Worm (Caenorhabditis elegans): ENCODE data around the gene nphp-2.

nphp-2 gene

DNA sequence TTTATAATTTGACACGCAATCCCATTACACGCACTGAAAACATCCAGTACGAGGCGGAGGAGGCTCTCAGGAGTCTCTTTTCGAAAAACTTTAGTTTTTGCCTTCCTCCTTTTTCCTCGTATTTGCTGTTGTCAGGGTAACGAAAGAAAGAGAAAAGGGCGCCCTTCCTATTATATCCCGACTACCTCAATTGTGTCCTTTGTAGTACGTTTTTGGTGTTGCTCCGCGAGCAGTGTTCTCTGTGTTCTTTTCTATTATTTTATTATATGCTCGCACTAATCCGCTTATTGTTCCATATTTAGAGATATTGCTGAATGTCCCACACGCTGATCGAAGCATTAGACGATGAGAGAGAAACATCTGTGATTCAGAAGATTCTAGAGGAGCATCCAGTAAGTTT is at the start of gene nphp-2:
nphp-2 (plus strand) TSS at position 301 of the 400 bp plus-strand sequence.
- TF ChIP-seq W03F9.2 (tag; optimal IDR thresholded peaks at IDR 0.05) = no peak

DNA sequence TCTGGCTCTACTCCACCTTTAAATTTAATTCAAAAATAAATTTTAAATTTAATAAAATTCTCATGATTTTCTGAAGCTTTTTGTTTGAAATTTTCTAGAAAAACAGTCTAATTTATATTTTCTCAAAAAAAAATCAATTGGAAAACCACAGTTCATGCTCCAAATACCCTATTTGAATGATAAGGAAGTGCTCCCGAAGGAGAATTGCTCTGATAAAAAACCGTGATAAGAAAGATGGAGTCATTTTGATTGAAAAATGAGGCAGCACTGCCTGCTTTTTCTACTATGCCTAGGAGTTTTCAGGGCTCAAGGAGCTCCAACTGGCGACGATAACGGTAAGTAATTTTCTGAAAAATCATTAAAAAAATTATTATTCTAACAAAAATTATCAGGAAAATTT is 49.6 kb upstream of the nphp-2 start, which contains the start of gene T10B5.7:
T10B5.7 (plus strand) TSS at position 225 of the 400 bp plus-strand sequence.
- TF ChIP-seq dao-5 (tag; optimal IDR thresholded peaks at IDR 0.05) (no peak), W03F9.2 (tag; optimal IDR thresholded peaks at IDR 0.05) (no peak), him-1 (tag; optimal IDR thresholded peaks at IDR 0.05) (no peak)

DNA sequence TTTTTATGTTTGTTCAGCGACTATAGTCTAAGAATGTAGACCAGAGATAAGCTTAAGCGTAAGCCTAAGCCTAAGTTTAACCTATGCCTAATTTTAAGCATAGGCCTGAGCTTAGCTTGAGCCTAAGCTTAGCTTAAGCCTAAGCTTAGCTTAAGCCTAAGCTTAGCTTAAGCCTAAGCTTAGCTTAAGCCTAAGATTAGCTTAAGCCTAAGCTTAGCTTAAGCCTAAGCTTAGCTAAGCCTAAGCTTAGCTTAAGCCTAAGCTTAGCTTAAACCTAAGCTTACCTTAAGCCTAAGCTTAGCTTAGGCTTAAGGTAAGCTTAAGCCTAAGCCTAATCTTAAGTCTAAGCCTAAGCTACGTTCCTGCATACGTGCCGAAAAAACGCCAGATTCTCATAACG is 47.0 kb upstream of the nphp-2 start:
- TF ChIP-seq him-1 (tag; optimal IDR thresholded peaks at IDR 0.05) (no peak), dao-5 (tag; optimal IDR thresholded peaks at IDR 0.05) (no peak), W03F9.2 (tag; optimal IDR thresholded peaks at IDR 0.05) (no peak)

DNA sequence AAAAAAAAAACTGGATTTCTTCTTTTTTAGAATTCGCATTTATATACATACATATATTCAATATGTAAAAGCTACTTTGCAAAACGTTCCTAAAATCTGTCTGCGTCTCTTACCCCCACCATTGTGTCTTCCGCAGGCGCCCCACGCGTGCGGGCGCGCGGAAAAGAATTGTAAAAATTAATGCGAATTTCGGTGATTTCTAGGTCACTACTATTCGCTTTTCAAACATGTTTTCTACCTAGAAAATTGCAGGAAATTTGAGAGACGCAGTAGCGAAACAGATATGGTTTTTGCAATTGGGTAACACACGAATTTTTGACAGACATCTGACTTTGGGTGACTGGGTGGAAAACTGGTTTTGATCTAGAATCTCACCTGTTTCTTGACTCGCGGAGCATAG is 40.5 kb upstream of the nphp-2 start:
- TF ChIP-seq W03F9.2 (tag; optimal IDR thresholded peaks at IDR 0.05) = no peak
- no peak for TF ChIP-seq him-1 (tag; optimal IDR thresholded peaks at IDR 0.05)
- TF ChIP-seq dao-5 (tag; optimal IDR thresholded peaks at IDR 0.05) = no peak

DNA sequence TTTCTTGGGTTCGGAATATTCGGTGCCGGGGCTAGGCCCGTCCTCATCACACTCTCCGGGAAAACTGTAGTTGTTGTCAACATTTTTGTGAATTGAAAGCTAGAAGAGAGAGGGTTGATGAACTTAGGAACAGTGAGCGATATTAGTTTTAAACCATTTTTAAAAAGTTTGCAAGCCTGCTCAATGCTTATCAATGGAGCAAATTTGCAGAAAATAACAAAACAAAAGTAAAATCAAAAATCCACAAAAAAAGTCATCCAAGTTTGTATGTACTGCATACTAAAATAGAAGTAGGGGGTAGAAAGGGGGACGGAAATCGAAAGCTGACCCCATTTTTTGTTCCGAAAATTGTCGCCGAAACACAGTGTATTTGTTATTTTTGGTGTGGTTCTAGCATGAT is 39.4 kb upstream of the nphp-2 start, which contains the start of gene T10B5.10:
T10B5.10 (minus strand) TSS at position 101 of the 400 bp plus-strand sequence.
- TF ChIP-seq dao-5 (tag; optimal IDR thresholded peaks at IDR 0.05) (no peak), W03F9.2 (tag; optimal IDR thresholded peaks at IDR 0.05) (no peak), him-1 (tag; optimal IDR thresholded peaks at IDR 0.05) (no peak)

DNA sequence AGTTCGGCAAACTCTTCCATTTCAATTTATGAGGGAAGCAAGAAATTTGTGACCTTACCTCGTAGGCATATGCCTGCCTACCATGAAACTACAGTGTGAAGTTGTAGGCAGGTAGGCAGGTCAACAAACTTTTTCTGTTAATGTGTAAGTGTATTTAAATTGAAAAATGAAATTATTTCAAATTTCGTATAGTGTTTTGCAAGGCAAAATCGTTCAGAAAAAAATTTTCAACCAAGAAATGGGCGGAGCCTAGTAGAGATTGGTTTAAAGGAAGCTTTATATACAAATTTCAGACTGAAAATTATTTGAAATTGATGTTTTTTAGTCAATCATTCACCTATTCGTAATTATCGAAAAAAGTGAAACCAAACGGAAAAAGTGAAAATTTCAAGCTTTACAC is 37.7 kb upstream of the nphp-2 start:
- TF ChIP-seq dao-5 (tag; optimal IDR thresholded peaks at IDR 0.05) (no peak), W03F9.2 (tag; optimal IDR thresholded peaks at IDR 0.05) (no peak), him-1 (tag; optimal IDR thresholded peaks at IDR 0.05) (no peak)

DNA sequence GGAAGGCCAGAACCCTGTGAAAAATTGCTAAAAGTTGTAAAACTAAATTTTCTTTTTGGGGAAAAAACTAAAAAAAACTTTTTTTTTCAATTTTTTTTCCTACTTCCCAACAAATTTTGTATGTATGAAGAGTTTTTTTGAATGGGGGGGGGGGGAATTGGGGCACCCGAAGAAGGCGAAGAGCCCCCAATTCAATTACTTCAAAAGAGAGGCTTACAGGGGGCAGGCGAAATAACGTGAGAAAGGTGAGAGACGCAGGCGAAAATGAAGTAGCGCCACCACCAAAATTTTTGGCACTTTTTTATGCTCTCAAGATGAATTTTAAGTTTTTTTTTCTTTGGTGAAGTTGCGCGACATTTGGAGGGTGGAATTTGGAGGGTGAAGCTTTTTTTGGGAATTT is 32.6 kb upstream of the nphp-2 start:
- no peak for TF ChIP-seq dao-5 (tag; optimal IDR thresholded peaks at IDR 0.05)
- no peak for TF ChIP-seq W03F9.2 (tag; optimal IDR thresholded peaks at IDR 0.05)
- no peak for TF ChIP-seq him-1 (tag; optimal IDR thresholded peaks at IDR 0.05)

DNA sequence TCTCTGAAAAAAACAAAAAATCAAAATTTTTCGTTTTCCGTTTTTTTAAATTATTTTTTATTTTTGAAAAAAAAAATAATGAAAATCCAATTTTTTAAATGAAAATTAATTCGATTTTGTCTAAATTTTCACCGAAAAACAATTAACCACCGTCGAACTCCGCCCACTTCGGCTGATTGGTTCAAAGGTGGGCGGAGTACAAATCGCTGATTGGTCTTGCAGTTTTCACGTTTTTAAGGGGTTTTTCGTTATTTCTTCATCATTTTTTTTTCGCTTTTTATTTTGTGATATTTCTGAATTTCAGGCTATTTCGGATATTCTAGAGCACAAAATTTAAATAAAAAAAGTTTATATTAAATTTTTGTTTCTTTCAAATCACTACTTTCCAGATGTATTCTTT is 30.6 kb upstream of the nphp-2 start:
- TF ChIP-seq him-1 (tag; optimal IDR thresholded peaks at IDR 0.05) (no peak), dao-5 (tag; optimal IDR thresholded peaks at IDR 0.05) (no peak), W03F9.2 (tag; optimal IDR thresholded peaks at IDR 0.05) (no peak)

DNA sequence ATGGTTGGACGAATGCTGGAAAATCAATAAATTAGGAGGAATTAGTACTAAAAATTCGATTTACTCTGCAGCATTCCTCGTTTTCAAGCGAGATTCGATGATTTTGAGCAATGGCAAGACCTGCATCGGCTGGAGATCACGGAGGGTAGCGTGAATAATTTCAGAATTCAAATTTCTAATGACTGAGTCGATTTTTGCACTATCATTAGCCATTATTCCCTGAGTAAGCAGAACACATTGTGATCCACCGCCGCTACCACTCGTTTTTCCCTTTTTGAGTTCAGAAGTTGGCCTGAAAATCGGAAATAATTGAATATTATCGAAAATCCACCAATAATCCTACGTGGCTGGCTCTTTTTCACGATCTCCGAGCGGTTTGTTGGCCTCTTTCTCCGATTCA is 27.6 kb upstream of the nphp-2 start:
- TF ChIP-seq him-1 (tag; optimal IDR thresholded peaks at IDR 0.05) = no peak
- TF ChIP-seq W03F9.2 (tag; optimal IDR thresholded peaks at IDR 0.05) = no peak
- no peak for TF ChIP-seq dao-5 (tag; optimal IDR thresholded peaks at IDR 0.05)

DNA sequence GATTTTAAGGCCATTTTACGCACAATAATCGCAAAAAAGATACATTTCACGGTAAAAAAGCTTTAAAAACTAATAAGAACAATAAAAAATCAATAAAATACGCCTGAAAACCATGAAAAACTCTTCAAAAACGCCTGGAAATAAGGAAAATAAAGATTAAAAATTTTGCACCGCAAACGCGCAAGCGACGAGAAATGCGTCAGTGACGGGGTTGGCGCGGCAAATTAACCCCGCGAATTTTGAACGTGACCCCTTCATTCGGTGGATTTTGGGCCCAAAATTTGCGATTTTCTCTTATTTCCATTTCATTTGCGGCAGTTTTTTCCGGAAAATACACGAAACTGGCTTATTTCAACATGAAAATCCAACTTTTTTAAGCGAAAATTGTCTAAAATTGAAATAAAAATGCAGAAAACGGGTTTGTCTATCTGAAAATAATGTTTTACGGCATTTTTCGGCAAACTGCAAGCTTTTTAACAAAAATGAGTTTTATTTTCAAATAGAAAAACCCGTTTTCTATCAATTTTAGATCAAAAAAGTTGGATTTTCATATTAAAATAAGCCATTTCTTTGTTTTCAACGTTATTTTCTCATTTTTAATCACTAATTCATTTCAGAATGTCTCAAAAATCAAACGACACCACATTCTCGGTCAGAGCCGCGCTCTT is 26.9 kb upstream of the nphp-2 start, which contains the start of gene knl-3:
knl-3 (plus strand) TSS at position 618 of the 668 bp plus-strand sequence.
- TF ChIP-seq dao-5 (tag; optimal IDR thresholded peaks at IDR 0.05) = no peak
- TF ChIP-seq W03F9.2 (tag; optimal IDR thresholded peaks at IDR 0.05) = peak; percentile 71
- peak; percentile 83 for TF ChIP-seq him-1 (tag; optimal IDR thresholded peaks at IDR 0.05)

DNA sequence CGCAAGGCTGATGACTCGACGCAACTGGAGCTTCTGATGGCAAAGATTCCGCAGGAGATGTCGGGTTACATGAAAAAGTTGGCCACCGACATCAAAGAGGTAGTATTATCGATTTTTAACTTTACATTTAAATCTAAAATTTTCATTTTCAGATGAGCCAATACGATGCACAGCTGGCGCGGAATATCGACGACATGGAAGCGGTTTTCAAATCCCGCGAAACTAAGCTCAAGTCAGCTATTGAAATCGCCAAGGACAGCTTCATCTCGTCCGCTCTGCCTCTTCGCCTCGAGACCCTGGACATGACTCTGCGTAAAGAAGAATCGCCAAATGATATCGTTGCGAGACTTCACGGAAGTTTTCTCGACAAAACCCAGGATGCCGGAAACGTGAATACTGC is 25.9 kb upstream of the nphp-2 start, which contains the start of gene T10B5.3:
T10B5.3 (minus strand) TSS at position 101 of the 400 bp plus-strand sequence.
- TF ChIP-seq dao-5 (tag; optimal IDR thresholded peaks at IDR 0.05) = no peak
- no peak for TF ChIP-seq him-1 (tag; optimal IDR thresholded peaks at IDR 0.05)
- no peak for TF ChIP-seq W03F9.2 (tag; optimal IDR thresholded peaks at IDR 0.05)

DNA sequence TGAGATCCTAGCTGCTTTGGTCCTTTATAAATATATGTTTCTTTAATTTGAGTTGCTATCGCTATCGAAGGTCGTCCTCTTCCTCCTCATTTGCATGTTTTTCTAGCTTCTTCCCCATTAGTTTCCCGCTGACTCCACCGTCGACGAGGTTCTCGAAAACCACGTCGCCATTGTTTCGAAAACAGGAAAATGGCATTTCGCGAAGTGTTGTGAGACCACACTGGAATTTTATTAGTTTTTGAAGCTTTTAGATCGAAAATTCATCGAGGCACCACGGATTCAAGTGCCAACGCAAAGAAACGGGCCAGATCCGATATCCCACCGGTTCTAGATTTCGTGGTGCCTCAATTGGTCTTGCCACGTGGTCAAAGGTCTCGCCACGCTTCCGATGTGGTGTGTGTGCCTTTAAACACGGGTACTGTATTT is 25.1 kb upstream of the nphp-2 start:
- TF ChIP-seq dao-5 (tag; optimal IDR thresholded peaks at IDR 0.05) (no peak), him-1 (tag; optimal IDR thresholded peaks at IDR 0.05) (no peak), W03F9.2 (tag; optimal IDR thresholded peaks at IDR 0.05) (no peak)

DNA sequence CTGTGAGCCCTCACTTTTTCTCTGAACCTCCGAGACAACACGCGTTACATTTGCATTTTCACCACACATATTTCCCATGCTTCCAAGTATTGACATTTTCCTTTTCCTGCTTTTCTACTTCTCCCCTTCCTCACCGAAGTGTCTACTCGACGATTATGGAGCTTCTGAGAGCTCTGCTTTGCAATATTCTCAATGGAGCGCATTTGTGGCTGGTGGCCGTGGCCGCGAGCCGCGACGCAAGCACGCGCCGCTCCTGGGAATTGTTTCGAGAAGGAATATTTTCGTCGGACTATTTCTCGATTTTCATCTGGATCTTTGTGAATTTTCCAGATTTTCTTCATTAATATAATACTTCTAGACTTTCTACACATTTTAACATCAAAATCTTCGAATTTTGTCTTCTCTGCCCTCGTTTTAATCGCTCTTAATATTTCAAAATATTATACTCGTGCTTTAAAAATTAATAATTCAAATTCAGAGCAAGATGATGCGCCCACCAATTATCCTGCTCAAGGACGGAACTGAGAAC is 23.8 kb upstream of the nphp-2 start, which contains the start of the genes T10B5.4 and cct-7:
T10B5.4 (minus strand) TSS at position 40 of the 529 bp plus-strand sequence.
cct-7 (plus strand) TSS at position 479 of the 529 bp plus-strand sequence.
- peak; percentile 26 for TF ChIP-seq dao-5 (tag; optimal IDR thresholded peaks at IDR 0.05)
- TF ChIP-seq him-1 (tag; optimal IDR thresholded peaks at IDR 0.05) = peak; percentile 89
- peak; percentile 86 for TF ChIP-seq W03F9.2 (tag; optimal IDR thresholded peaks at IDR 0.05)

DNA sequence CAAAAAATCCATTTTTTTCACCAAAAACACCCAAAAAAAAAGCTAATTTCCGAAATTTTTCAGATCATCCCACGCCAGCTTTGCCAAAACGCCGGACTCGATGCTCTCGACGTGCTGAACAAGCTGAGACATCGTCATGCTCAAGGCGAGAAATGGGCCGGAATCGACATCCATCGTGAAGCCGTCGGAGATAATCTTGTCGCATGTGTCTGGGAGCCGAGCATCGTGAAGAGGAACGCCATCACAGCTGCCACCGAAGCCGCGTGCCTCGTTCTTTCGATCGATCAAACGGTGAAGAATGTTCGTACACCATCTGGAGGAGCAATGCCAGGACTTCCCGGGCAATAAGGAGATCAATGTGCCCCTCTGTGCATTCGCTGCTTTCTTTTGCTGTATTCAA is 20.8 kb upstream of the nphp-2 start:
- no peak for TF ChIP-seq dao-5 (tag; optimal IDR thresholded peaks at IDR 0.05)
